Fruit fly (Drosophila melanogaster): ENCODE data around the gene Tcs5.

dm6 chr3L:5133704-5134430 is 5.3 kb downstream of the Tcs5 start, which contains the start of gene Yod1:
- TF ChIP-seq nerfin-1 (tag; optimal IDR thresholded peaks at IDR 0.05), result no peak
- TF ChIP-seq Sin3A (optimal IDR thresholded peaks at IDR 0.05), result no peak
- no peak for TF ChIP-seq Tbp (GFP tag; optimal IDR thresholded peaks at IDR 0.05)
- no peak for TF ChIP-seq CG1024 (GFP tag; IDR thresholded peaks at IDR 0.05)
- no peak for TF ChIP-seq Blimp-1 (GFP tag; optimal IDR thresholded peaks at IDR 0.05)
- peak; percentile 13; the same call in 1 of the 2 replicates for TF ChIP-seq CG32772 (GFP tag; IDR thresholded peaks at IDR 0.05)
- no peak for TF ChIP-seq scrt (GFP tag; optimal IDR thresholded peaks at IDR 0.05)
- no peak for TF ChIP-seq CG34376 (GFP tag; optimal IDR thresholded peaks at IDR 0.05)

All from whole organism, embryonic.